Fruit fly (Drosophila melanogaster) whole organism, larva: ENCODE results near the gene CG5079.

Experiments used
- noc ChIP-seq: fragments of 200-800 bp; sonication (Bioruptor generic); optimal IDR thresholded peaks from 3 replicates; lab custom pipeline; 2019; ENCODE audit warnings: missing biosample characterization, mild to moderate bottlenecking, missing genetic modification characterization, moderate library complexity

Gene CG5079

DNA sequence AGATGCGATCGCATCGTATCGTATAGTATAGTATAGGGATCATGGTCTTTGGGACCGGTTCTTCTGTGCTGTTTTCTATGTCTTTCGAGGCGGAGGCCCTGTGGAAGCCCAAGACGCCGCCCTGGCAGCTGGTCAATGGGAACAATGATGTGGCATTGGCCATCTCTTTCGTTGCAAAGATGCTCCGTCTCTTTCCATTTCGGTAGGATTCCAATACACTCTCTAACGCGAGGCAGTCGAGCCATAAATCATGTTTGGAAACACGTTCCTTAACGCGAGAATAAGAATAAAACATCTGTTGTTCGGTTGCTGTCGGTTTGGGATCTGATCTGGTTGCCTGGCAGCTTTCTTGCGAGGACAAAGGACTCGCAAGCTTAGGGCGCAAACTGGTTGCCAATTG is 15.2 kb downstream of the CG5079 start:
- TF ChIP-seq noc (tag; lab: Kevin White, UChicago), result no peak

DNA sequence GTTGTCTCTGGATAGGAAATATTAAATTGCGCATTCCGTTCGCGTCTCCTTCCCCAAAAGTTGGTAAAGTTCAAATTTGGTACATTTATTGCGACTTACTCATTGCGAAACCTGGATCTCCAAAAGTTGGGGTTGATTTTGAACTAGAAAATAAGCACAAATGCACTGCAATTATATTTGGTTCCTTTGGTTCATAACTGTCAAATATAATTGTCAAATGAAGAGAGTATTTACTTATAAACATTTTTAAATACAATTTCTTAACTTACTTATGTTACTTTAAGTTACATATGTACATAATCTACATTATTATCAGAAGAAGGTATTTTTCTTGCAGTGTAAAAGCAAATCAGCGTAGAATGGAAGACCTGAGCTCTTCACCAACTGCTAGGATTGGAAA is 17.1 kb downstream of the CG5079 start:
- TF ChIP-seq noc (tag; lab: Kevin White, UChicago), result no peak

DNA sequence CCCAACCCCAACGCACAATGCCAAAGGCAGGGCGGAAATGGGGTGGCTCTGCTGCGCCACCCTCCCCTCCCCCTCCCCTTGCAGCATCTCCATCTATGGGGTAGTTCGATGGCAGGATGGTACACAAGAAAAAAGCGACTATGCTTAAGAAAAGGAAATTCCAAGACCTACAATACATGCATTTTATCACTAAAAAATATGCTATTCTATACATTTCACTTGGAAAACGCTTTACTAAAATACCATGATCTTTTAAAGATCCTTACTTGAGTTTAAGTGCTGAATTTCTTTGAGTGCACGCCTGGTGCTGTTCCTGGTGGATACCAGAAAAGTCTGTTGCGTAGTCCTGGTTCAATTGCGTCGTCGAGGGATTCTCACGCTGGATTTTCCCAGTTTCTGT is 17.6 kb downstream of the CG5079 start:
- TF ChIP-seq noc (tag; lab: Kevin White, UChicago), result no peak

DNA sequence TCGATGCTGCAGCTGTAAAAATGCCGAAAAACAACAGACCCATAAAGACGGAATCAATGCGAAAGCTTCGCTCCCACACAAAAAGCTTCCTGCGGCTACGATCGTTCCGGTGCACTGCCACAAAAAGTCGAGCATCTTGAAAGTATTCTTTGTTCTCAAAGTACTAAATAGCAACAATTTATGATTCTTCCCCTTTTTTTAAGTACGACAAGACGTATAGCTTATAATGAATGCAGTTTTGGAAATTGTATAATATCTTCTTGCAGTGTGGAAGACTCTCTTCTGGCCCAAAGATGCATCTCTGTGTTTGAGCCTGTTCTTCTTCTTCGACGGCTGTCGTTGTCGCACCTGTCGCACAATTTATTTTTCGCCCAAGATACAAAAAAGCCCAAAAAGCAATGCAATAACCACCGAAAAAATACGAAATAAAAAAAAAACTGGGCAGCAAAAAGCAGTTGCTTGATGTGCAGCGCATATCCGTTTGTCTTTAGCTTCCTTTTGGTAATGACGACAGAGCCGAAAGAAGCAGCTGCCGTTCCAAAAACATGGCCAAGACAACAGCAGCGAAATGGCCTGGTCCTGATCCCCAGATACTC is 20.5 kb downstream of the CG5079 start:
- TF ChIP-seq noc (tag; lab: Kevin White, UChicago), result no peak

DNA sequence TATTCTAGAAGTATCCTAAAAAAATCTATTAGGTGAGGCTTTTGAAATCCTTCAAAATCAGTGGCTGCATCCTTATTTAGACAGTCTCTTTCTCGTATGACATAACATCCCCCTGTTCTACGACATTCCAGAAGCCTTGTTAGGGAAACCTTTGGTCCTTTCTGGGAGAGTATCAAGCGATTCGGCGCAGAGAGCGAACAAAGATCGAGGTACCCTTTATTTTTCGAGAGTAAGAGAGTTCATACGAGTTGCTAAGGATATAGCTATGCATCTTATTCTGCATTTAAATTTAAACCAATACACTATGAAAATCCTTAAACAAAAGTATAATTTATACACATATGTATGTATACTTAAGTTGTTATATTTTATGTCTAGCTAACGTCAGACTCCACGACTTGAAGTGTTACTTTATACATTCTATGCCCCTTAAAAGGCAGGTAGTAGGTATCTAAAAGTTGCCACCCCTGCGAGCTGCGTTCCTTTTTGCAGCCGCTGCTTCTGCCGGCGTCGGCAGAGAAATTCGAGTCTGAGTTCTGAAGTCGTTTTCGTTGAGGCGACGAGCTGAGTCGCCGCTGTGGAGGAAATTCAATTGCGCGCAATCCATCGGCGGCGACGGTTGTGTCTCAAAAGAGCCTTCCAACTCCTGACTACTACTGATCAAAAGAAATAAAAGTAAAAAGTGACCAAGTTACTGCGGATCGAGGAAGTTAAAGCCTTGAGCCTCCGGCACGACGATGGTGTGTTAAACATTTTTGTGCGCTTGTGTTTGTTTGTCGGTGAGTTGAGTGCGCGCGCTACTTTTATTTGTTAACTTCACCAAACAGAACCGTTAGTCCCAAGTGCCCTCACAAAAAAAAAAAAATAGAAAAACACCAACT is 24.1 kb downstream of the CG5079 start, which contains the start of gene jigr1:
TSS of gene jigr1 (plus strand) at position 550 of the 881 bp plus-strand sequence.
- no peak for TF ChIP-seq noc (tag; lab: Kevin White, UChicago)

DNA sequence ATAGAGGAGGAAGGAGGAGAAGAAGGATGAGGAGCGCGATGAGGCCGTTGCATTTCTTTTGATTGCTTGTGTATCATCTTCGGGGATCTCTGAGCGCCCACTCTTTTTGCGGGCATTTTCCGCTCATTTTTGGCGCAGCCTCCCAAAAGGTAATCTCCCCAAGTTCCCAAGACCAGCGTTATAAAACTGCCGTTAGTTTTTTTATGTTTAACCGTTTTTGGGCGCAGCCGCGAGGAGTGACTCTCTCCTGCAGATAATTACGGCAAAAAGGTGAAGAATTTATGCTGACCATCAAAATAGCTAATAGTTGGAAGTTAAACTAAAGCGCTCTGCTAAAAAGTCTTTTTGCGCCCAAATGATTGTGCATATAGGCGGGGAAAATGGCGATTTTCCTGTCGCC is 24.9 kb downstream of the CG5079 start:
- TF ChIP-seq noc (tag; lab: Kevin White, UChicago), result no peak

DNA sequence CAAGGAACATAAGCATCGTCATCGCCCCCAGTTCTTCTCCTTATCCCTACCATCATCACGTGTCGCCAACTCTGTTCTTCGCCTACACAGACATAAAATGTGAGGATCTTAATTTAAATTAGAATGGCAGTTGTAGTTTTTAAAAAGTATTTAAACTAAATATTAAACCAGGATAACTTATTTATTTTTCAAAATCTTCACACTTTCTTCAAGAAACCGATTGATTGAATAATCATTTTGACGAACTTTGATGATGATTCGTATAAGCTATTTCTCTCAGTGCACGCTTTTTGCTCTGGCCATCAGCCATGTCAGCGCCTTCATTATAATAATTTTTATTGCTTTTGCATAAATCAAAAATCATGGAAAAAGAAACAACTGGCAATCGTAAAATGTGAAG is 25.5 kb downstream of the CG5079 start:
- no peak for TF ChIP-seq noc (tag; lab: Kevin White, UChicago)

DNA sequence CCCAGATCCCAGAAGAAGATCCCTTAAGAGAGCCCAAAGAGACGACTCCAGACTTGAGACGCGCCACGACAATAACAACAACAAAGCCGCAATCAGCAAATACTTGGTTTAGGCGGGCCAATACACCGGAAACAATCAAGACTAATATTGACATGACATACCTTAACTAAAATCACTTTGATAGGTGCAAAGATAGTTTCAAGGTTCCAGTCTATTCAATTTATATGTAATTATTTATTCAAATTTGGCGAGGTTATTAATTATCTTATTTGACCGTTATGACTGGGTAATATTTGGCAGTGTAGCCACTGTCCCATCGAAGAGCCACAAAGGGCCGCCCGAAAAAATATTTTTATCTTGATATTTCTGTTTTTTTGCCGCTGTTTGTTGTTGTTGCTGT is 27.0 kb downstream of the CG5079 start:
- peak; percentile 5 for TF ChIP-seq noc (tag; lab: Kevin White, UChicago)

DNA sequence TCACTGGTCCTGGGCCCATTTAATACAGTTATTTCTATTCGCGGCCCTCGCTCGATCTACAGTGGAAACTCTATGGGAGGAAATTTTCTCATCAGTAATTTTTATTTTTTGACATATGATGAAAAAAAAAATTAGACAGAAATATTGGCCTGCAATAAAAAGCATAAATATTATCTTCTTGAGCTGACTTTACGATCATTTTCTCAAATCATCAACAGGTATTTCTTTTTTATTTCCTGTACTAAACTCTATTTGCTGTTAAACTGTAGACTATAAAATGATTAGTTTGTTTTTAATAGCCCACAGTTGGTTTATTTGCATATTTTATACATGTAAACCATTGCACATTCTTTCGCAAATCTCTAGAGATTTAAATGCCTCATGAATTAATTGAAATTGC is 30.7 kb downstream of the CG5079 start:
- no peak for TF ChIP-seq noc (tag; lab: Kevin White, UChicago)

DNA sequence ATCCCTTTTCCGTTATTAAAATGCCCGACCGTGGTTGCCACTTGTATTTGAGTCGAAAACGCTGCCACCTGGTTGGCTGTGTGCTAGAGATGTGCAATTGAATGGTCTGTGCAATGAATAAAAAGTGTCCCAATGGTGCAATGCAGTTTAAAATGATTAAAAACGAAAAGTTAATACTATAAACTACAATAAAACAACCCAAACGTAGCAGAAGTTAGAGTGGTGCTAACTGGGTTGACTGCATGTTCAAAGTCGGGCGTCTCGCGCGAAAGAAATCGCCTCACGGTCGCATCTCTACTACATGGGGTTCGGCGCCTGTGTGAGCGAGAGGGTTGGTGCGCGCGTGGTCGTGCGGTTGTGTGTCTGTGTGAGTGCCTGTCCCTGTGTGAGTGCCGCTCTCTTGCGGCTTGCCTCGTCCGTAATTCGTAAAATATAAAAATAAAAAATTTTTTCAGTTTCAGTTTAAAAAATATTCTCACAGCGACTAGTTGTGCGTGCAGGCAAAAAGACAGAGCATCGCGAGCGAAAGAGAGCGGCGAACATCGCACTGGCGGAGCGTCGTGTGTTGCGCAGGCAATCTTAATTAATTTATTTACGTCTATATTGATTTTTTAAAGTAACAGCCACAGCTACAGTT is 33.5 kb downstream of the CG5079 start:
- TF ChIP-seq noc (tag; lab: Kevin White, UChicago), result peak; percentile 90

DNA sequence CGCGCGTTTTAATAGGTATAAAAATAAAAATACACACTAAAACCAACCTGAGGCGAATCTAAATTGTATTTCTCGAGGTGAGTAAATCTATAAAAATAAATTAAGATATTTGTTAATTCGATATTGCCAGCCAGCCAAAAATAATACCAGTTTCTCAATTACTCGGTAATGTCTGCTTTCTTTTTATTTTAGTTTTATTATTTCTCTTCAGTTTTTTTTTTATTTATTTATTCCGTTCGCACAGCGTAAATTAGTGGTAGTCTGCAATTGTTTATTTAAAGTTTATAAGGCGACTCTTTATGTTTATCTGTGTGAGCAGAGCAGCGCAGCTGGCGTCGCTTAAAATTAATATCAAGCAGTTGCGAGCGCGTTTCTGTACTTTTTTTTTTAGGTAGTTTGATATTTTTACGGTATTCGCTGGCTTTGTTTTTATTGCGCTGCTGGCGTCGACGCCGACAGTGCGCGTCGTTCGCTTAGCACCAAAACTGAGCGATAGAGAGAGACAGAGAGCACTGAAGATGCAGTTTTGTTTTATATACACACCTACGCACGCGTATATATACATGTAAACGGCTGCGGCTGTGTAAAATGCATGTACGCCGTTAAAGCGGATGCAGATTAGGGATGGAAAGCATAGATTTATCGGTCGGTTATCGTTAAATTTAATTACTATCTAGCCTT is 34.3 kb downstream of the CG5079 start:
- no peak for TF ChIP-seq noc (tag; lab: Kevin White, UChicago)

DNA sequence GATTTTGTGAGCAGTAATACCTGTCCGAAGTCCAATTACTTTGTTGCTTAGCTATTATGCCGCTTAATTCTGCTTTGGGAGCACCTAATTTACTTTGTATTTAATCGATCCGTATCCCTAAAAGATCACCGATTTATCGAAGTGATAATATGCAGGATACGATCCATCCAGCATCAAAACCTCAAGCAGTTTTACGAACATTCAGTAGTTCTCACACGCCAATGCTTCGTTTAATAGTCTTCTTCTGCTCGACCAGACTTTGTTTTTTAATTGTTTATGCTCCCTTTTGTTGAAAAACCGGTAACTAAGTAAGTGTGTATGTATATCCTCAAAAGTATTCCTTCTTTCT is 34.8 kb downstream of the CG5079 start:
- no peak for TF ChIP-seq noc (tag; lab: Kevin White, UChicago)

DNA sequence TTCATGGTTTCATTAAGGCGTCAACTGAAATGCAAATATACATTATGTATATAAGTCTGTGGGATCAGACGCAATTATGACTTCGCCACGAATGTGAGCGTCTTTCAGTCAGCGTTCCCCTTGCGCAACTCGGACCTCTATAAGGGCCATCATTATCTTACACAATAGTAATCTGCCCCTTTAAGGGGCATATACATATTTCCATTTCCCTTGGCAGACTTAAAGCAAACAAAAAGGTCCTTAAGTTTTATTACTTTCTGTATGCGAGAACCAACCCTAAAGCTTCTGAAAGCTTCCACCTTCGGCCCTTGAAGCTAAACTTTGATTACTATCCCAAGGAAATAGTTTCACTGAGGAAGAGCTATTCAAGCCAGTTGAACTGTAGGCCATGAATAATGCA is 37.0 kb downstream of the CG5079 start:
- no peak for TF ChIP-seq noc (tag; lab: Kevin White, UChicago)

DNA sequence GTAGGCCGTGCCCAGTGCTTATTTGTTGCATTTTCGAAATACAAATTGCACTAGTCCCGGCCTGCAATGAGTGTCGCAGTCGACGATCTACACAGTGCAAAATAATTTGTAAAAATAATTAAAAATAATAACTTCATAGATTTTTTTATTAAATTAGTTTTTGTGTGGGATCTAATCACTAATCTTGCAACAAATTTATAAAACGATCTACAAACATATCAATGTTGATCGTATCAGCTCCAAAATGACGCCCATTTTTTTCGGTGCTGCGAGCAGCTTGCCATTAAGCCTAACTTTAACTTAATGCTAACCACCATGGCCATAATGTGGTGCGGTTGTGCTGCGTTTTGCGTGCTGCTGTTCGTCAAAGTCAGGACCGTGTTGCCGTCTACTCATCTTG is 37.9 kb downstream of the CG5079 start:
- TF ChIP-seq noc (tag; lab: Kevin White, UChicago), result no peak

DNA sequence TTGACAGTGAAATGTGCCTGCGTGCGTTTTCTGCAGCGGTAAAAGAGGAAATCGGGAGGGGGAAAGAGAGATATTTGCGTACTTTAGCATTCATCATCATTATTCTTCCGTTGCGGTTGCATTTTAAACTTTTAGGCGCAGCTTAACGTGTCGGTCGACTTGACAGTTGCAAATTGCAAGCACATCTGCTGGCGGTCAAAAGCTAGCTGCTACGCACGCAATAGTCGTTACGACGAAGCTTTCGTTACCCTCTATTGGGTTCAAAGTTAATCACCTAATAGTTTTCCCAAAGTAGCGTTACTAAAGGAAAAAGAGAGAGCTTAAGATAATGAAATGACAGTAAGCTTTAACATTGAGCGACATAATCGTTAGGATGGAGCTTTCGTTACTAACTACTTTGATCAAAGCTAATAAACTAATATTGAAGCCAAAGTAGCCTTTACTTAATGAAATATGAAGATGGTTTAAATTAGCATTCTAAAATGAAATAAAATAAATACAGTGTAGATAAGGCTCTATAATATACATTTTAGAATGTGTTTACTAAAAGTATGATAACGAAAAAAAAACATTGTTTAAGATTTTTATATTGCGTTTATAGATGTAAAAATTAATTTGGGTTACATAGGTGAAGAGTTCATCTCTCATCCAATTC is 38.7 kb downstream of the CG5079 start:
- TF ChIP-seq noc (tag; lab: Kevin White, UChicago), result no peak
